Fruit fly (Drosophila melanogaster): ENCODE results near the gene CG11760.

The CG11760 gene

DNA sequence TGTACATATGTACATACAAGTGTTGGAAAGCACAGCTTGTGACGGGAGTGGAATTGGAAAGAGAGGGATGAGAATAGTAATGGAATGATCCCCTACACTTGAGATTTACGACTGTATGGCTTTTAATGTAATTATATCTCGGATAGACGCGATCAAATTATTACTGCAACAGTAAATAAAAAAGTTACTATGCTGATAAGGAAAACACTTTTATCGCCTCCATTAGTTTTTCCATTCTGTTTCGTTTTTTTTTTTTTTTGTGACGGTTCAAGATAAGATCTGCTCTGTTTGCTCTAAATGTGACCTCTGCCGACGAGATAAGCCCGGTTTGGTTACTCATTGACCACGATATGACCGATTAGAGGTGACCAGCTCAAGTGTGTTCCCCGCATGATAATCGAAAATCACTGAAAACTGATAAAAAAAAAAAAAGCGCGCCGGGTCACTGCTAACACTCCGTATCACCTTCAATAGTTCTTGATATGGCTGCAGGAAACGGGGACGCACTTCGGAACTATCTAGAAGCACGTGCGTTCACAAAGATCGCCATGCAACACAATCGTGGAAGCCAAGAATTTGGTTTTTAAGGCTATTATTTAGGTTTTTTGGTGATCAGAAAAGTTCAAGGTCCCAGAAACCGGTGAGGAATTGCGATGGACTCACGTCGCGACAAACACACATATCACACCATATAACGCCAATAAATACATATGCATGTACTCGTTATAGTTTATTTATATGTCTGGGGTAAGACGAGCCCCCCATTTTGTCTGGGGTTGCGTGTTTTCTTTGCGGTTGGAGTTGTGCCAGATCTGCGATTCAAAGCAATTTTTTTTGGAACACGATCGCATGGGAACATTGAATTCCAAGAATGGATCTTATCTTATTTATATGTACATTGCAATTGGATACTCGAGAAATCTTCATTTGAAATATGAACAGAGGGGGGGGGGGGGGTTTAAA lies 48.2 kb upstream of the CG11760 start, which contains the start of gene p (continued):
- TF ChIP-seq CG15269 (tag; optimal IDR thresholded peaks at IDR 0.05): peak; percentile 30
- TF ChIP-seq Hr78 (GFP tag; optimal IDR thresholded peaks at IDR 0.05): peak in 1 of 2 experiments; percentile 98
- no peak for TF ChIP-seq pita (GFP tag; optimal IDR thresholded peaks at IDR 0.05)
- no peak for TF ChIP-seq Deaf1 (tag; optimal IDR thresholded peaks at IDR 0.05)
- TF ChIP-seq CG3065 (GFP tag; optimal IDR thresholded peaks at IDR 0.05): no peak
- no peak for TF ChIP-seq maf-S (GFP tag; optimal IDR thresholded peaks at IDR 0.05)
- TF ChIP-seq Adf1 (GFP tag; IDR thresholded peaks at IDR 0.05): no peak
- TF ChIP-seq CG16863 (GFP tag; optimal IDR thresholded peaks at IDR 0.05): no peak
- TF ChIP-seq odd (GFP tag; optimal IDR thresholded peaks at IDR 0.05): peak; percentile 42
- no peak for TF ChIP-seq Atf-2 (GFP tag; optimal IDR thresholded peaks at IDR 0.05)
- TF ChIP-seq nmo (GFP tag; optimal IDR thresholded peaks at IDR 0.05): peak; percentile 13
- no peak for TF ChIP-seq ase (GFP tag; IDR thresholded peaks at IDR 0.05)
- no peak for TF ChIP-seq CG6175 (GFP tag; IDR thresholded peaks at IDR 0.05)
- peak; percentile 43 for TF ChIP-seq CG10209 (GFP tag; optimal IDR thresholded peaks at IDR 0.05)
- peak; percentile 66 for TF ChIP-seq CG18599 (GFP tag; optimal IDR thresholded peaks at IDR 0.05)
- TF ChIP-seq gro (GFP tag; optimal IDR thresholded peaks at IDR 0.05): no peak
- TF ChIP-seq Lhr (GFP tag; optimal IDR thresholded peaks at IDR 0.05): no peak
- no peak for TF ChIP-seq CG4820 (GFP tag; optimal IDR thresholded peaks at IDR 0.05)
- no peak for TF ChIP-seq CG10959 (GFP tag; IDR thresholded peaks at IDR 0.05)
- TF ChIP-seq slbo (GFP tag; IDR thresholded peaks at IDR 0.05): peak; percentile 56
- no peak for TF ChIP-seq sisA (GFP tag; IDR thresholded peaks at IDR 0.05)
- no peak for TF ChIP-seq CG10565 (GFP tag; optimal IDR thresholded peaks at IDR 0.05)
- TF ChIP-seq CG1024 (GFP tag; IDR thresholded peaks at IDR 0.05): no peak
- TF ChIP-seq tgo (GFP tag; IDR thresholded peaks at IDR 0.05): no peak
- TF ChIP-seq CG10267 (tag; optimal IDR thresholded peaks at IDR 0.05): peak; percentile 77
- TF ChIP-seq HLH3B (GFP tag; IDR thresholded peaks at IDR 0.05): peak; percentile 28; the same call in 1 of the 2 replicates
- TF ChIP-seq CG16815 (GFP tag; optimal IDR thresholded peaks at IDR 0.05): peak; percentile 6
- no peak for TF ChIP-seq abd-A (tag; optimal IDR thresholded peaks at IDR 0.05)
- TF ChIP-seq bbx (GFP tag; IDR thresholded peaks at IDR 0.05; ENCODE audit: partially characterized antibody): no peak
- no peak for TF ChIP-seq ab (GFP tag; optimal IDR thresholded peaks at IDR 0.05)
- no peak for TF ChIP-seq CG2889 (GFP tag; IDR thresholded peaks at IDR 0.05)
- TF ChIP-seq pho (GFP tag; optimal IDR thresholded peaks at IDR 0.05): no peak
- no peak for TF ChIP-seq CG34224 (GFP tag; IDR thresholded peaks at IDR 0.05; ENCODE audit: partially characterized antibody)
- no peak for TF ChIP-seq zfh1 (GFP tag; IDR thresholded peaks at IDR 0.05)
- no peak for TF ChIP-seq sob (GFP tag; IDR thresholded peaks at IDR 0.05)
- no peak for TF ChIP-seq D (optimal IDR thresholded peaks at IDR 0.05)
- no peak for TF ChIP-seq D (GFP tag; optimal IDR thresholded peaks at IDR 0.05)
- peak; percentile 7 for TF ChIP-seq CG3407 (GFP tag; optimal IDR thresholded peaks at IDR 0.05)
- TF ChIP-seq Rx (GFP tag; IDR thresholded peaks at IDR 0.05): no peak
- TF ChIP-seq CG11560 (tag; IDR thresholded peaks at IDR 0.05): no peak
- TF ChIP-seq pum (GFP tag; optimal IDR thresholded peaks at IDR 0.05): peak; percentile 43
- TF ChIP-seq bab2 (GFP tag; optimal IDR thresholded peaks at IDR 0.05): peak; percentile 22
- TF ChIP-seq trh (GFP tag; optimal IDR thresholded peaks at IDR 0.05): no peak
- TF ChIP-seq Tbp (GFP tag; optimal IDR thresholded peaks at IDR 0.05): no peak
- TF ChIP-seq Hmr (GFP tag; optimal IDR thresholded peaks at IDR 0.05): peak; percentile 51
- no peak for TF ChIP-seq tx (GFP tag; optimal IDR thresholded peaks at IDR 0.05)
- no peak for TF ChIP-seq inv (GFP tag; IDR thresholded peaks at IDR 0.05; ENCODE audit: partially characterized antibody)
- TF ChIP-seq CG8924 (tag; optimal IDR thresholded peaks at IDR 0.05): peak; percentile 21
- peak; percentile 51 for TF ChIP-seq Rfx (GFP tag; IDR thresholded peaks at IDR 0.05)
- peak; percentile 13 for TF ChIP-seq nau (GFP tag; optimal IDR thresholded peaks at IDR 0.05)
